Worm (Caenorhabditis elegans) whole organism, L1 larva: ENCODE results near the gene fipr-13.

ENCODE experiments used
- C04F5.9 ChIP-seq: sonication (generic microtip); optimal IDR thresholded peaks from 2 replicates; lab custom pipeline; 2016; ENCODE audit warnings: missing genetic modification characterization, missing compliant biosample characterization
- C16A3.4 ChIP-seq: fragments of 150-350 bp; optimal IDR thresholded peaks from 2 replicates; lab custom pipeline; 2014; ENCODE audit warnings: missing biosample characterization, missing genetic modification characterization
- F16B12.6 ChIP-seq: fragments of 150-350 bp; optimal IDR thresholded peaks from 2 replicates; lab custom pipeline; 2014; ENCODE audit warnings: missing biosample characterization, missing genetic modification characterization
- Y116A8C.19 ChIP-seq: sonication (generic microtip); optimal IDR thresholded peaks from 2 replicates; lab custom pipeline; 2016; ENCODE audit warnings: missing compliant biosample characterization, missing genetic modification characterization, borderline replicate concordance
- aha-1 ChIP-seq: fragments of 150-350 bp; optimal IDR thresholded peaks from 2 replicates; lab custom pipeline; 2014; ENCODE audit warnings: missing biosample characterization, missing genetic modification characterization
- ama-1 ChIP-seq: fragments of 150-350 bp; optimal IDR thresholded peaks from 2 replicates; lab custom pipeline; 2014
- ceh-63 ChIP-seq: fragments of 200-800 bp; sonication (Bioruptor generic); optimal IDR thresholded peaks from 2 replicates; lab custom pipeline; 2018; ENCODE audit warnings: mild to moderate bottlenecking, missing genetic modification characterization, missing compliant biosample characterization
- ceh-8 ChIP-seq: fragments of 200-800 bp; sonication (Bioruptor generic); optimal IDR thresholded peaks from 2 replicates; lab custom pipeline; 2018; ENCODE audit warnings: mild to moderate bottlenecking, missing genetic modification characterization, moderate library complexity, missing compliant biosample characterization
- ces-1 ChIP-seq: fragments of 150-350 bp; optimal IDR thresholded peaks from 2 replicates; lab custom pipeline; 2014; ENCODE audit warnings: missing biosample characterization, missing genetic modification reagents, missing genetic modification characterization
- dpl-1 ChIP-seq, 3 experiments: fragments of 150-350 bp in 2 of 3; sonication (generic microtip) in 1 of 3; optimal IDR thresholded peaks; 2 replicates each; lab custom pipeline; 2014 to 2017; ENCODE audit warnings: missing biosample characterization in 3 of 3, missing genetic modification characterization in 3 of 3, missing genetic modification reagents in 3 of 3
- efl-1 ChIP-seq, 4 experiments: fragments of 150-350 bp; optimal IDR thresholded peaks in 3 of 4; peaks in 1 of 4; 1 replicate in 1 of 4; 2 replicates in 3 of 4; lab custom pipeline; 2014; ENCODE audit warnings: missing biosample characterization in 2 of 4, missing genetic modification characterization in 2 of 4, missing genetic modification reagents in 2 of 4
- efl-3 ChIP-seq: fragments of 200-800 bp; sonication (Bioruptor generic); optimal IDR thresholded peaks from 2 replicates; lab custom pipeline; 2018; ENCODE audit warnings: mild to moderate bottlenecking, missing genetic modification characterization, missing compliant biosample characterization
- egl-13 ChIP-seq: sonication (generic microtip); optimal IDR thresholded peaks from 2 replicates; lab custom pipeline; 2016; ENCODE audit warnings: missing genotype, missing genetic modification reagents, missing genetic modification characterization, missing compliant biosample characterization
- egl-27 ChIP-seq, 2 experiments: fragments of 150-350 bp in 1 of 2; sonication (generic microtip); optimal IDR thresholded peaks; 3 replicates each; lab custom pipeline; 2017 to 2018; ENCODE audit warnings: missing biosample characterization in 2 of 2, missing genetic modification characterization in 2 of 2, missing genetic modification reagents in 2 of 2
- fkh-4 ChIP-seq: sonication (generic microtip); optimal IDR thresholded peaks from 2 replicates; lab custom pipeline; 2016; ENCODE audit warnings: missing compliant biosample characterization, missing genetic modification characterization, borderline replicate concordance
- fkh-8 ChIP-seq: sonication (generic microtip); optimal IDR thresholded peaks from 2 replicates; lab custom pipeline; 2016; ENCODE audit warnings: mild to moderate bottlenecking, missing genetic modification characterization, missing compliant biosample characterization
- grh-1 ChIP-seq: fragments of 200-800 bp; sonication (Bioruptor generic); IDR thresholded peaks from 2 replicates; pipeline ENCODE4 v1.3.6; 2022; ENCODE audit warnings: missing genetic modification reagents, missing genetic modification characterization, missing compliant biosample characterization
- hpl-2 ChIP-seq: fragments of 150-350 bp; optimal IDR thresholded peaks from 2 replicates; lab custom pipeline; 2014; ENCODE audit warnings: missing biosample characterization, missing genetic modification reagents, missing genetic modification characterization
- irx-1 ChIP-seq: sonication (generic microtip); optimal IDR thresholded peaks from 2 replicates; lab custom pipeline; 2016; ENCODE audit warnings: missing genetic modification characterization, missing compliant biosample characterization
- isw-1 ChIP-seq: fragments of 200-800 bp; sonication (Bioruptor generic); IDR thresholded peaks from 2 replicates; pipeline ENCODE4 v1.3.6; 2022; ENCODE audit warnings: missing genetic modification characterization, missing compliant biosample characterization
- jun-1 ChIP-seq: fragments of 150-350 bp; optimal IDR thresholded peaks from 2 replicates; lab custom pipeline; 2014; ENCODE audit warnings: missing biosample characterization, missing genetic modification reagents, missing genetic modification characterization
- lin-14 ChIP-seq: fragments of 200-800 bp; sonication (Bioruptor generic); optimal IDR thresholded peaks from 2 replicates; lab custom pipeline; 2018; ENCODE audit warnings: mild to moderate bottlenecking, missing genetic modification characterization, moderate library complexity, missing compliant biosample characterization
- lin-15B ChIP-seq: fragments of 150-350 bp; sonication (generic microtip); optimal IDR thresholded peaks from 3 replicates; lab custom pipeline; 2014; ENCODE audit warnings: missing biosample characterization, missing genetic modification characterization
- lin-35 ChIP-seq, 2 experiments: fragments of 150-350 bp; optimal IDR thresholded peaks; 2 replicates each; lab custom pipeline; 2014; ENCODE audit warnings: missing biosample characterization in 2 of 2, missing genetic modification characterization in 2 of 2, missing genetic modification reagents in 2 of 2
- lin-39 ChIP-seq: fragments of 150-350 bp; optimal IDR thresholded peaks from 2 replicates; lab custom pipeline; 2014; ENCODE audit warnings: missing biosample characterization, missing genetic modification reagents, missing genetic modification characterization
- lir-3 ChIP-seq: sonication (generic microtip); optimal IDR thresholded peaks from 2 replicates; lab custom pipeline; 2016; ENCODE audit warnings: mild to moderate bottlenecking, missing genetic modification characterization, moderate library complexity, missing compliant biosample characterization; ENCODE audit not compliant: poor library complexity
- lsy-2 ChIP-seq, 2 experiments: fragments of 150-350 bp; optimal IDR thresholded peaks; 2 replicates each; lab custom pipeline; 2014; ENCODE audit warnings: missing biosample characterization in 2 of 2, missing genetic modification characterization in 2 of 2
- nhr-12 ChIP-seq: sonication (generic microtip); optimal IDR thresholded peaks from 2 replicates; lab custom pipeline; 2017; ENCODE audit warnings: missing biosample characterization, missing genetic modification characterization
- nhr-19 ChIP-seq: fragments of 200-800 bp; sonication (Bioruptor generic); conservative IDR thresholded peaks from 2 replicates; pipeline ENCODE4 v1.3.6; 2022; ENCODE audit warnings: missing genetic modification characterization, missing compliant biosample characterization
- nhr-237 ChIP-seq: fragments of 150-350 bp; optimal IDR thresholded peaks from 2 replicates; lab custom pipeline; 2014; ENCODE audit warnings: missing biosample characterization, missing genetic modification characterization
- nhr-28 ChIP-seq: fragments of 150-350 bp; optimal IDR thresholded peaks from 2 replicates; lab custom pipeline; 2014; ENCODE audit warnings: missing biosample characterization, missing genetic modification characterization
- nhr-76 ChIP-seq: sonication (generic microtip); optimal IDR thresholded peaks from 2 replicates; lab custom pipeline; 2017; ENCODE audit warnings: missing biosample characterization, missing genetic modification characterization
- nhr-77 ChIP-seq: fragments of 150-350 bp; optimal IDR thresholded peaks from 2 replicates; lab custom pipeline; 2014; ENCODE audit warnings: missing biosample characterization, missing genetic modification characterization
- nhr-90 ChIP-seq: sonication (generic microtip); optimal IDR thresholded peaks from 2 replicates; lab custom pipeline; 2016; ENCODE audit warnings: mild to moderate bottlenecking, missing genetic modification characterization, missing compliant biosample characterization; ENCODE audit not compliant: poor library complexity
- pqm-1 ChIP-seq: sonication (generic microtip); optimal IDR thresholded peaks from 3 replicates; lab custom pipeline; 2017; ENCODE audit warnings: missing biosample characterization, missing genetic modification characterization
- rnt-1 ChIP-seq: sonication (generic microtip); optimal IDR thresholded peaks from 2 replicates; lab custom pipeline; 2016; ENCODE audit warnings: mild to moderate bottlenecking, missing genetic modification characterization, moderate library complexity, missing compliant biosample characterization
- skn-1 ChIP-seq: fragments of 150-350 bp; optimal IDR thresholded peaks from 2 replicates; lab custom pipeline; 2014; ENCODE audit warnings: missing biosample characterization, missing genetic modification characterization
- snpc-4 ChIP-seq: fragments of 150-350 bp; optimal IDR thresholded peaks from 2 replicates; lab custom pipeline; 2014; ENCODE audit warnings: missing biosample characterization, missing genetic modification characterization
- sptf-1 ChIP-seq: fragments of 150-350 bp; optimal IDR thresholded peaks from 2 replicates; lab custom pipeline; 2014; ENCODE audit warnings: missing biosample characterization, missing genetic modification characterization
- sup-37 ChIP-seq: fragments of 200-800 bp; sonication (Bioruptor generic); optimal IDR thresholded peaks from 2 replicates; lab custom pipeline; 2018; ENCODE audit warnings: mild to moderate bottlenecking, missing genetic modification characterization, missing compliant biosample characterization
- tlp-1 ChIP-seq: fragments of 150-350 bp; optimal IDR thresholded peaks from 2 replicates; lab custom pipeline; 2014; ENCODE audit warnings: missing biosample characterization, missing genetic modification characterization
- unc-130 ChIP-seq: fragments of 150-350 bp; optimal IDR thresholded peaks from 2 replicates; lab custom pipeline; 2017; ENCODE audit warnings: missing biosample characterization, missing genetic modification characterization, inconsistent platforms
- unc-30 ChIP-seq: sonication (generic microtip); optimal IDR thresholded peaks from 2 replicates; lab custom pipeline; 2017; ENCODE audit warnings: missing biosample characterization, missing genetic modification characterization
- unc-62 ChIP-seq: fragments of 150-350 bp; optimal IDR thresholded peaks from 2 replicates; lab custom pipeline; 2014; ENCODE audit warnings: missing biosample characterization, missing genetic modification reagents, missing genetic modification characterization
- unc-86 ChIP-seq: sonication (generic microtip); optimal IDR thresholded peaks from 2 replicates; lab custom pipeline; 2016; ENCODE audit warnings: missing genetic modification characterization, missing compliant biosample characterization
- unc-98 ChIP-seq: fragments of 200-800 bp; sonication (Bioruptor generic); IDR thresholded peaks from 2 replicates; pipeline ENCODE4 v1.3.6; 2022; ENCODE audit warnings: missing genetic modification characterization, missing compliant biosample characterization
- vab-15 ChIP-seq: sonication (generic microtip); optimal IDR thresholded peaks from 2 replicates; lab custom pipeline; 2017; ENCODE audit warnings: missing genotype, mild to moderate bottlenecking, missing genetic modification characterization, missing compliant biosample characterization
- xbp-1 ChIP-seq: sonication (generic microtip); optimal IDR thresholded peaks from 2 replicates; lab custom pipeline; 2016; ENCODE audit warnings: missing genetic modification characterization, missing compliant biosample characterization
- zip-4 ChIP-seq: fragments of 200-800 bp; sonication (Bioruptor generic); optimal IDR thresholded peaks from 2 replicates; lab custom pipeline; 2018; ENCODE audit warnings: mild to moderate bottlenecking, missing genetic modification characterization, moderate library complexity, missing compliant biosample characterization
- ztf-11 ChIP-seq, 2 experiments: sonication (generic microtip); optimal IDR thresholded peaks; 2 replicates each; lab custom pipeline; 2016 to 2017; ENCODE audit warnings: missing genetic modification characterization in 2 of 2, missing biosample characterization in 1 of 2, missing compliant biosample characterization in 1 of 2

fipr-13 gene

ce11 chrV:10041484-10041883, 22.8 kb upstream of the fipr-13 start (continued):
- TF ChIP-seq zip-4 (GFP tag; lab: Kevin White, UChicago) = no peak
- TF ChIP-seq unc-30 (tag; lab: Kevin White, UChicago) = no peak
- peak; percentile 1 to 2 for TF ChIP-seq efl-1 (optimal IDR thresholded peaks at IDR 0.05; lab: Kevin White, UChicago)
- TF ChIP-seq efl-1 (GFP tag; optimal IDR thresholded peaks at IDR 0.05 in 1 of 2; lab: Kevin White, UChicago) = no peak
- peak; percentile 8; the same call in 1 of the 2 replicates for TF ChIP-seq isw-1 (GFP tag; lab: Robert Waterston, UW)
- TF ChIP-seq ztf-11 (tag; optimal IDR thresholded peaks at IDR 0.05; lab: Kevin White, UChicago) = no peak
- TF ChIP-seq fkh-4 = no peak
- TF ChIP-seq pqm-1 (tag; lab: Kevin White, UChicago) = no peak

- TF ChIP-seq dpl-1 (GFP tag; optimal IDR thresholded peaks at IDR 0.05; lab: Kevin White, UChicago) (peak in 2 of 3 experiments; percentile 38), C16A3.4 (tag; lab: Kevin White, UChicago) (peak; percentile 43), irx-1 (tag; lab: Kevin White, UChicago) (peak; percentile 56), nhr-77 (tag; lab: Kevin White, UChicago) (peak; percentile 61), nhr-237 (tag; lab: Kevin White, UChicago) (no peak), fkh-4 (no peak), vab-15 (tag; lab: Kevin White, UChicago) (no peak), unc-30 (tag; lab: Kevin White, UChicago) (no peak), pqm-1 (tag; lab: Kevin White, UChicago) (no peak), unc-86 (peak; percentile 68), unc-98 (no peak), unc-62 (GFP tag; lab: Kevin White, UChicago) (no peak), aha-1 (tag; lab: Kevin White, UChicago) (no peak), snpc-4 (peak; percentile 11), unc-130 (peak; percentile 55), lin-15B (tag; lab: Kevin White, UChicago) (no peak), lsy-2 (tag; optimal IDR thresholded peaks at IDR 0.05; lab: Kevin White, UChicago) (peak; percentile 95 to 98), hpl-2 (GFP tag; lab: Kevin White, UChicago) (no peak), fkh-8 (tag; lab: Kevin White, UChicago) (peak; percentile 5), skn-1 (tag; lab: Kevin White, UChicago) (peak; percentile 63), C04F5.9 (no peak), lin-35 (GFP tag; optimal IDR thresholded peaks at IDR 0.05; lab: Kevin White, UChicago) (peak; percentile 58 to 73), ceh-63 (no peak), nhr-19 (peak; percentile 55), F16B12.6 (no peak), egl-27 (tag; optimal IDR thresholded peaks at IDR 0.05; lab: Kevin White, UChicago) (peak in 1 of 2 experiments; percentile 24), sptf-1 (no peak), nhr-76 (tag; lab: Kevin White, UChicago) (no peak), xbp-1 (tag; lab: Kevin White, UChicago) (peak; percentile 69), grh-1 (peak; percentile 57), efl-3 (no peak), lir-3 (tag; lab: Kevin White, UChicago) (peak; percentile 4), lin-39 (tag; lab: Kevin White, UChicago) (peak; percentile 25), nhr-28 (tag; lab: Kevin White, UChicago) (no peak), lin-14 (GFP tag; lab: Kevin White, UChicago) (peak; percentile 89), ama-1 (lab: Kevin White, UChicago) (peak; percentile 12), rnt-1 (tag; lab: Kevin White, UChicago) (peak; percentile 90), ces-1 (GFP tag; lab: Kevin White, UChicago) (no peak), nhr-90 (tag; lab: Kevin White, UChicago) (no peak), nhr-12 (tag; lab: Kevin White, UChicago) (no peak), tlp-1 (tag; lab: Kevin White, UChicago) (no peak), jun-1 (peak; percentile 67), Y116A8C.19 (tag; lab: Kevin White, UChicago) (no peak), ceh-8 (GFP tag; lab: Kevin White, UChicago) (no peak), egl-13 (tag; lab: Kevin White, UChicago) (peak; percentile 45), sup-37 (GFP tag; lab: Kevin White, UChicago) (no peak)
Observed at ce11 chrV:10042254-10042653, 22.1 kb upstream of the fipr-13 start.
